Worm (Caenorhabditis elegans) whole organism, L1 larva: ENCODE data around the gene shw-3.

Experiments used
- C04F5.9 ChIP-seq: sonication (generic microtip); optimal IDR thresholded peaks from 2 replicates; lab custom pipeline; 2016; ENCODE audit warnings: missing genetic modification characterization, missing compliant biosample characterization
- blmp-1 ChIP-seq: fragments of 150-350 bp; optimal IDR thresholded peaks from 2 replicates; lab custom pipeline; 2014; ENCODE audit warnings: missing biosample characterization, missing genetic modification characterization
- efl-1 ChIP-seq, 4 experiments: fragments of 150-350 bp; optimal IDR thresholded peaks in 3 of 4; peaks in 1 of 4; 1 replicate in 1 of 4; 2 replicates in 3 of 4; lab custom pipeline; 2014; ENCODE audit warnings: missing biosample characterization in 2 of 4, missing genetic modification characterization in 2 of 4, missing genetic modification reagents in 2 of 4
- efl-3 ChIP-seq: fragments of 200-800 bp; sonication (Bioruptor generic); optimal IDR thresholded peaks from 2 replicates; lab custom pipeline; 2018; ENCODE audit warnings: mild to moderate bottlenecking, missing genetic modification characterization, missing compliant biosample characterization
- egl-13 ChIP-seq: sonication (generic microtip); optimal IDR thresholded peaks from 2 replicates; lab custom pipeline; 2016; ENCODE audit warnings: missing genotype, missing genetic modification reagents, missing genetic modification characterization, missing compliant biosample characterization
- elt-2 ChIP-seq: sonication (generic microtip); optimal IDR thresholded peaks from 2 replicates; lab custom pipeline; 2016; ENCODE audit warnings: missing genetic modification characterization, mild to moderate bottlenecking, inconsistent platforms, missing compliant biosample characterization, missing genetic modification reagents
- fkh-4 ChIP-seq: sonication (generic microtip); optimal IDR thresholded peaks from 2 replicates; lab custom pipeline; 2016; ENCODE audit warnings: missing compliant biosample characterization, missing genetic modification characterization, borderline replicate concordance
- fos-1 ChIP-seq: fragments of 150-350 bp; optimal IDR thresholded peaks from 2 replicates; lab custom pipeline; 2014; ENCODE audit warnings: missing biosample characterization, missing genetic modification characterization
- hlh-4 ChIP-seq: sonication (generic microtip); optimal IDR thresholded peaks from 2 replicates; lab custom pipeline; 2016; ENCODE audit warnings: mild to moderate bottlenecking, missing genetic modification characterization, missing compliant biosample characterization
- irx-1 ChIP-seq: sonication (generic microtip); optimal IDR thresholded peaks from 2 replicates; lab custom pipeline; 2016; ENCODE audit warnings: missing genetic modification characterization, missing compliant biosample characterization
- isw-1 ChIP-seq: fragments of 200-800 bp; sonication (Bioruptor generic); IDR thresholded peaks from 2 replicates; pipeline ENCODE4 v1.3.6; 2022; ENCODE audit warnings: missing genetic modification characterization, missing compliant biosample characterization
- lin-35 ChIP-seq, 2 experiments: fragments of 150-350 bp; optimal IDR thresholded peaks; 2 replicates each; lab custom pipeline; 2014; ENCODE audit warnings: missing biosample characterization in 2 of 2, missing genetic modification characterization in 2 of 2, missing genetic modification reagents in 2 of 2
- lsy-2 ChIP-seq, 2 experiments: fragments of 150-350 bp; optimal IDR thresholded peaks; 2 replicates each; lab custom pipeline; 2014; ENCODE audit warnings: missing biosample characterization in 2 of 2, missing genetic modification characterization in 2 of 2
- mab-9 ChIP-seq: fragments of 200-800 bp; sonication (Bioruptor generic); IDR thresholded peaks from 2 replicates; pipeline ENCODE4 v1.3.6; 2022; ENCODE audit warnings: missing genetic modification reagents, missing genetic modification characterization, missing compliant biosample characterization
- mep-1 ChIP-seq: fragments of 150-350 bp; optimal IDR thresholded peaks from 2 replicates; lab custom pipeline; 2014; ENCODE audit warnings: missing biosample characterization, missing genetic modification characterization
- nhr-12 ChIP-seq: sonication (generic microtip); optimal IDR thresholded peaks from 2 replicates; lab custom pipeline; 2017; ENCODE audit warnings: missing biosample characterization, missing genetic modification characterization
- nhr-237 ChIP-seq: fragments of 150-350 bp; optimal IDR thresholded peaks from 2 replicates; lab custom pipeline; 2014; ENCODE audit warnings: missing biosample characterization, missing genetic modification characterization
- nhr-28 ChIP-seq: fragments of 150-350 bp; optimal IDR thresholded peaks from 2 replicates; lab custom pipeline; 2014; ENCODE audit warnings: missing biosample characterization, missing genetic modification characterization
- nhr-85 ChIP-seq: sonication (generic microtip); peaks from one replicate; lab custom pipeline; 2016; ENCODE audit warnings: missing genetic modification characterization, inconsistent platforms, missing compliant biosample characterization
- pqm-1 ChIP-seq: sonication (generic microtip); optimal IDR thresholded peaks from 3 replicates; lab custom pipeline; 2017; ENCODE audit warnings: missing biosample characterization, missing genetic modification characterization
- rnt-1 ChIP-seq: sonication (generic microtip); optimal IDR thresholded peaks from 2 replicates; lab custom pipeline; 2016; ENCODE audit warnings: mild to moderate bottlenecking, missing genetic modification characterization, moderate library complexity, missing compliant biosample characterization
- snpc-4 ChIP-seq: fragments of 150-350 bp; optimal IDR thresholded peaks from 2 replicates; lab custom pipeline; 2014; ENCODE audit warnings: missing biosample characterization, missing genetic modification characterization
- sox-4 ChIP-seq: sonication (generic microtip); optimal IDR thresholded peaks from 2 replicates; lab custom pipeline; 2016; ENCODE audit warnings: missing genetic modification characterization, missing compliant biosample characterization
- sup-37 ChIP-seq: fragments of 200-800 bp; sonication (Bioruptor generic); optimal IDR thresholded peaks from 2 replicates; lab custom pipeline; 2018; ENCODE audit warnings: mild to moderate bottlenecking, missing genetic modification characterization, missing compliant biosample characterization
- unc-30 ChIP-seq: sonication (generic microtip); optimal IDR thresholded peaks from 2 replicates; lab custom pipeline; 2017; ENCODE audit warnings: missing biosample characterization, missing genetic modification characterization
- unc-86 ChIP-seq: sonication (generic microtip); optimal IDR thresholded peaks from 2 replicates; lab custom pipeline; 2016; ENCODE audit warnings: missing genetic modification characterization, missing compliant biosample characterization
- zag-1 ChIP-seq: fragments of 150-350 bp; optimal IDR thresholded peaks from 2 replicates; lab custom pipeline; 2014; ENCODE audit warnings: missing biosample characterization, missing genetic modification characterization
- ztf-11 ChIP-seq, 2 experiments: sonication (generic microtip); optimal IDR thresholded peaks; 2 replicates each; lab custom pipeline; 2016 to 2017; ENCODE audit warnings: missing genetic modification characterization in 2 of 2, missing biosample characterization in 1 of 2, missing compliant biosample characterization in 1 of 2

shw-3 gene

DNA sequence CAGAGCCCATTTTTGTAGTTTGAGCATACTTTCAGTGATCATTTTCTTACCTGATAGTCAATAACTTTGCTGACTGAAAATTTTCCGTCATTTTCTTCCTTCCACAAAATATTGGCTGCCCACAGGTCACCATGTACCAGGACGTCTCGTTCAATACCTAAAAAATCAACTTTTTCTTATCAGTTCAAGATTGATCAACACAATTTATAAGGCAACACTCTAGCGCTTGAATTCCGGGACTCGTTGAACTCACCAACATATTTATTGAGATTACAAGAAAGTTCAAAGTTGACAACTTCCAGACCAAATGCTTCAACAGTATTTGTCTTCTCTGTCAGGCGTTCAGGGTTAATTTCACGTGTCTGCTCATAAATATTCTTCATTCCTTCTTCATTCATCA lies 53.3 kb downstream of the shw-3 start:
- TF ChIP-seq irx-1 (no peak), elt-2 (tag; lab: Kevin White, UChicago) (peak; percentile 37), zag-1 (tag; lab: Kevin White, UChicago) (no peak), nhr-237 (tag; lab: Kevin White, UChicago) (no peak), pqm-1 (tag; lab: Kevin White, UChicago) (no peak), sup-37 (GFP tag; lab: Kevin White, UChicago) (no peak), efl-3 (no peak), mab-9 (GFP tag; lab: Robert Waterston, UW) (no peak), C04F5.9 (tag; lab: Kevin White, UChicago) (no peak), fkh-4 (tag; lab: Kevin White, UChicago) (no peak), efl-1 (optimal IDR thresholded peaks at IDR 0.05; lab: Kevin White, UChicago) (no peak), efl-1 (GFP tag; optimal IDR thresholded peaks at IDR 0.05 in 1 of 2; lab: Kevin White, UChicago) (peak in 1 of 2 experiments; percentile 2), rnt-1 (no peak), nhr-28 (tag; lab: Kevin White, UChicago) (no peak), sox-4 (no peak), snpc-4 (tag; lab: Kevin White, UChicago) (no peak), lin-35 (GFP tag; optimal IDR thresholded peaks at IDR 0.05; lab: Kevin White, UChicago) (no peak), nhr-85 (tag; lab: Kevin White, UChicago) (peak; percentile 28), hlh-4 (no peak), lsy-2 (tag; optimal IDR thresholded peaks at IDR 0.05; lab: Kevin White, UChicago) (no peak), isw-1 (no peak)

DNA sequence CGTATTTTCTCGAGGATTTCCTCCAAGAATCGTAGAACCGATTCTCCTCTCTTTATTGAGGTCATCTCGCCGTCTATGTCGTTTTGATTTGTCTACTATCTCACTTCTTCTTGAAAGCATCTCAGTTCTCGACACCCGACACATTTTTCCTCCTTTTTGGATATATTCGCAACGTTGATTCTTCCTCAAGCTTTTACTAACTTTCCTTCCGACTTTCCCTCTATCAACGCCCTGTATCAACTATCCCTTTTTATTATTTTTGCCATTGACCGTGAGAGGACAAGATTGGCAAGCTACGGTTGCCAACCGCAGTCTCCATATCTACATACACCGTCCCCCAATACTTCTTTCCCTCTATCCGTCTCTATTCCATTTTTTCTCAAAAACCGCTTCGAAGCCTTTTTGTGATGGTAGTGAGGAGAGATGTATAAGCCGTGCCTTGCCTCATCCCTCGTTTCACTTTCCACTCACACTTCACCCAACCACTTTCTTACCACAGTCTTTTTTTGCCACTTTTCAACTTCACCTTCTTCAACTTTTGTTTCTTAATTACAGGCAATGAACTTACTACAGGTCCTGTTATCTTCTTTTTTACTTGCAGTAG lies 57.9 kb downstream of the shw-3 start, which contains the start of gene T16G1.2:
TSS of gene T16G1.2 (plus strand) at position 554 of the 604 bp plus-strand sequence.
- TF ChIP-seq C04F5.9 (tag; lab: Kevin White, UChicago) (no peak), blmp-1 (tag; lab: Kevin White, UChicago) (peak; percentile 97), nhr-12 (tag; lab: Kevin White, UChicago) (no peak)

DNA sequence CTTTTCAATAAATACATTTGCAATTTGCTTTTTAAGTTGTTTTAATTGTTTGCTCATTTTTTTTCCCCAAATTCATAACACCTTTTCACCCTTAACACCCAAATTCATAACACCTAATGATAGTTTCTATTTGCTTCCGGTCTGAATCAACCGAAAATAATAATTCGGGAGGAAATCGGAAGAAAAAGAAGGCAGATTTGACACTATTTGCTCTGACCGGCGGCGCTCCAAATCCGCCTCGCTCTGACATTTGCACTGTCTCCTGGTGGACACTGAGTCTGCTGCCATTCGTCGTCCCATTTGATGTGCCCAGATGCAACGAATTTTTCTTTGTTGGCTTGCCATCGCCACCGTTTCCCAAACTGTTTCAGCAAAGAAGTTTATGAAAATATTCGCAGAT lies 62.8 kb downstream of the shw-3 start, which contains the start of gene pqn-67:
TSS of gene pqn-67 (plus strand) at position 301 of the 400 bp plus-strand sequence.
- TF ChIP-seq fos-1 (tag; lab: Kevin White, UChicago) (no peak), ztf-11 (tag; optimal IDR thresholded peaks at IDR 0.05; lab: Kevin White, UChicago) (no peak), unc-30 (tag; lab: Kevin White, UChicago) (no peak), unc-86 (tag; lab: Kevin White, UChicago) (no peak), mep-1 (no peak), egl-13 (tag; lab: Kevin White, UChicago) (no peak), efl-1 (optimal IDR thresholded peaks at IDR 0.05; lab: Kevin White, UChicago) (no peak), efl-1 (GFP tag; optimal IDR thresholded peaks at IDR 0.05 in 1 of 2; lab: Kevin White, UChicago) (peak in 1 of 2 experiments; percentile 12), irx-1 (no peak)
